Fruit fly (Drosophila melanogaster) whole organism: ENCODE data around the gene mRpS7.

Experiments
- CG8478 ChIP-seq: fragments of >200 bp; optimal IDR thresholded peaks from 2 replicates; lab custom pipeline; 2018; ENCODE audit warnings: inconsistent platforms
- Dll ChIP-seq: fragments of >200 bp; optimal IDR thresholded peaks from 2 replicates; lab custom pipeline; 2017
- psq ChIP-seq: fragments of >200 bp; optimal IDR thresholded peaks from 2 replicates; lab custom pipeline; 2017
- usp ChIP-seq: fragments of >200 bp; optimal IDR thresholded peaks from 2 replicates; lab custom pipeline; 2017; ENCODE audit warnings: missing biosample characterization, missing genetic modification characterization, mixed read lengths

- no peak for TF ChIP-seq psq (lab: Kevin White, UChicago)
- no peak for TF ChIP-seq CG8478 (lab: Kevin White, UChicago)
- TF ChIP-seq Dll (lab: Kevin White, UChicago): no peak
- TF ChIP-seq usp (GFP tag; lab: Kevin White, UChicago): no peak
Observed at dm6 chr2L:10430802-10431476, 44.5 kb downstream of the mRpS7 start, which contains the start of the genes Bug22 and TfIIB.
